Worm (Caenorhabditis elegans) whole organism, early embryonic: ENCODE results near the gene F26A1.1.

Source experiments
- ama-1 ChIP-seq: fragments of 150-350 bp; optimal IDR thresholded peaks from 2 replicates; lab custom pipeline; 2014
- ceh-36 ChIP-seq: sonication (generic microtip); optimal IDR thresholded peaks from 2 replicates; lab custom pipeline; 2016; ENCODE audit warnings: missing genetic modification characterization, inconsistent platforms, missing compliant biosample characterization
- ets-7 ChIP-seq: sonication (generic microtip); optimal IDR thresholded peaks from 2 replicates; lab custom pipeline; 2016; ENCODE audit warnings: missing genotype, missing genetic modification characterization, missing compliant biosample characterization
- flt-1 ChIP-seq: fragments of 200-800 bp; sonication (Bioruptor generic); IDR thresholded peaks from 2 replicates; pipeline ENCODE4 v1.3.6; 2022; ENCODE audit warnings: missing genetic modification characterization, missing compliant biosample characterization
- hmg-4 ChIP-seq: fragments of 200-800 bp; sonication (Bioruptor generic); optimal IDR thresholded peaks from 2 replicates; lab custom pipeline; 2018; ENCODE audit warnings: mild to moderate bottlenecking, missing genetic modification characterization, missing compliant biosample characterization
- hnd-1 ChIP-seq: sonication (generic microtip); optimal IDR thresholded peaks from 2 replicates; lab custom pipeline; 2016; ENCODE audit warnings: missing genetic modification characterization, missing compliant biosample characterization
- tra-4 ChIP-seq: sonication (generic microtip); optimal IDR thresholded peaks from 2 replicates; lab custom pipeline; 2017; ENCODE audit warnings: missing genetic modification characterization, missing compliant biosample characterization

DNA sequence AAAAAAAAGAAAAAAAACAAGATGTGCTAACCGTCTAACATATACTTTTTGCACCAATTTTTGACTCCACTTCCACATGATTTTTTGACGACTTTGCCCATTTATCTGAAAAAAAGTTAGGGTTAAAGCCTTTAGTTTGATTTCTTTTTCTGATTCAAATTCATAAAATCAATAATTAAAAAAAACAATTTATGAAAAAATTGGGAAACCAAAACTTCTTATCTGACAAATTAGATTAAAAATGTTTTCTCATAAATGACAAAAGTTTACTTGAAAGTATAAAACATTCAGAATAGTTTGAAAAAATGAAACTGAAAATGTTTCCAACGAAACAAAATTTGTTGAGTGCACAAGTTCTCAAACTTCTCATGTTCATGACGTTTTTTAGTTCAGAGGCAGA, 30.5 kb upstream of the F26A1.1 start, which contains the start of gene F26A1.7:
- TF ChIP-seq hnd-1 = no peak
- no peak for TF ChIP-seq flt-1 (GFP tag; lab: Robert Waterston, UW)
- TF ChIP-seq tra-4 (tag; lab: Kevin White, UChicago) = no peak
- no peak for TF ChIP-seq ceh-36 (tag; lab: Kevin White, UChicago)
- TF ChIP-seq ama-1 (lab: Kevin White, UChicago) = no peak
- no peak for TF ChIP-seq ets-7
- TF ChIP-seq hmg-4 (GFP tag; lab: Kevin White, UChicago) = no peak
